Fruit fly (Drosophila melanogaster) whole organism, embryonic: Measurements from ENCODE around the gene CG12379.

Experiments
- ATbp ChIP-seq: fragments of 200-800 bp; sonication (Bioruptor generic); optimal IDR thresholded peaks from 2 replicates; lab custom pipeline; 2017; ENCODE audit warnings: missing biosample characterization, mild to moderate bottlenecking, missing genetic modification characterization, missing genetic modification reagents
- Ada2b ChIP-seq: fragments of 200-800 bp; sonication (Bioruptor generic); IDR thresholded peaks from 2 replicates; pipeline ENCODE4 v1.3.6; 2022; ENCODE audit warnings: missing biosample characterization, missing genetic modification characterization
- Antp ChIP-seq: fragments of 200-800 bp; sonication (Bioruptor generic); optimal IDR thresholded peaks from 3 replicates; lab custom pipeline; 2016; ENCODE audit warnings: missing biosample characterization, missing genetic modification characterization
- Bgb ChIP-seq: fragments of 200-800 bp; sonication (Bioruptor generic); IDR thresholded peaks from 2 replicates; pipeline ENCODE4 v1.3.6; 2022; ENCODE audit warnings: missing biosample characterization, missing genetic modification characterization; ENCODE audit not compliant: partially characterized antibody
- CG10209 ChIP-seq: fragments of 200-800 bp; sonication (Bioruptor generic); optimal IDR thresholded peaks from 3 replicates; lab custom pipeline; 2017; ENCODE audit warnings: missing biosample characterization, mild to moderate bottlenecking, missing genetic modification characterization, missing genetic modification reagents
- CG11247 ChIP-seq: fragments of 200-800 bp; sonication (Bioruptor generic); IDR thresholded peaks from 2 replicates; pipeline ENCODE4 v1.3.6; 2022; ENCODE audit warnings: missing biosample characterization, missing genetic modification characterization
- CG13894 ChIP-seq: fragments of 200-800 bp; sonication (Bioruptor generic); optimal IDR thresholded peaks from 3 replicates; lab custom pipeline; 2018; ENCODE audit warnings: missing biosample characterization, mild to moderate bottlenecking, missing genetic modification characterization, moderate library complexity
- CG1529 ChIP-seq: fragments of 200-800 bp; sonication (Bioruptor generic); optimal IDR thresholded peaks from 3 replicates; lab custom pipeline; 2018; ENCODE audit warnings: missing biosample characterization, missing genetic modification characterization
- CG1602 ChIP-seq: fragments of 200-800 bp; sonication (Bioruptor generic); optimal IDR thresholded peaks from 3 replicates; lab custom pipeline; 2016; ENCODE audit warnings: missing biosample characterization, missing genetic modification characterization
- CG16813 ChIP-seq: fragments of 200-800 bp; sonication (Bioruptor generic); IDR thresholded peaks from 3 replicates; pipeline ENCODE4 v1.3.6; 2022; ENCODE audit warnings: missing biosample characterization, missing genetic modification characterization; ENCODE audit not compliant: partially characterized antibody
- CG2120 ChIP-seq: fragments of 200-800 bp; sonication (Bioruptor generic); optimal IDR thresholded peaks from 3 replicates; lab custom pipeline; 2016; ENCODE audit warnings: missing biosample characterization, missing genetic modification characterization
- CG31388 ChIP-seq: fragments of 200-800 bp; sonication (Bioruptor generic); optimal IDR thresholded peaks from 2 replicates; lab custom pipeline; 2016; ENCODE audit warnings: missing biosample characterization, missing genetic modification characterization
- CG34376 ChIP-seq: fragments of 200-800 bp; sonication (Bioruptor generic); optimal IDR thresholded peaks from 2 replicates; lab custom pipeline; 2018; ENCODE audit warnings: missing biosample characterization, mild to moderate bottlenecking, missing genetic modification characterization
- CG3995 ChIP-seq: fragments of 200-800 bp; sonication (Bioruptor generic); optimal IDR thresholded peaks from 3 replicates; lab custom pipeline; 2016; ENCODE audit warnings: missing biosample characterization, missing genetic modification characterization
- CG4424 ChIP-seq: fragments of 200-800 bp; sonication (Bioruptor generic); optimal IDR thresholded peaks from 3 replicates; lab custom pipeline; 2016; ENCODE audit warnings: missing biosample characterization, missing genetic modification characterization
- CG6654 ChIP-seq: fragments of 200-800 bp; sonication (Bioruptor generic); optimal IDR thresholded peaks from 2 replicates; lab custom pipeline; 2017; ENCODE audit warnings: missing biosample characterization, mild to moderate bottlenecking, missing genetic modification characterization
- CG7928 ChIP-seq: fragments of 200-800 bp; sonication (Bioruptor generic); optimal IDR thresholded peaks from 2 replicates; lab custom pipeline; 2017; ENCODE audit warnings: missing biosample characterization, mild to moderate bottlenecking, missing genetic modification characterization
- CG8765 ChIP-seq: fragments of 200-800 bp; sonication (Bioruptor generic); IDR thresholded peaks from 2 replicates; pipeline ENCODE4 v1.3.6; 2022; ENCODE audit warnings: missing biosample characterization, missing genetic modification characterization
- CG8924 ChIP-seq: fragments of 200-800 bp; optimal IDR thresholded peaks from 3 replicates; lab custom pipeline; 2019; ENCODE audit warnings: missing biosample characterization, mild to moderate bottlenecking, missing genetic modification characterization, moderate library complexity
- CG9437 ChIP-seq: fragments of 200-800 bp; sonication (Bioruptor generic); optimal IDR thresholded peaks from 2 replicates; lab custom pipeline; 2018; ENCODE audit warnings: missing biosample characterization, mild to moderate bottlenecking, missing genetic modification characterization
- CG9609 ChIP-seq: fragments of 200-800 bp; sonication (Bioruptor generic); optimal IDR thresholded peaks from 3 replicates; lab custom pipeline; 2016; ENCODE audit warnings: missing biosample characterization, missing genetic modification characterization
- Chrac-16 ChIP-seq: fragments of 200-800 bp; sonication (Bioruptor generic); optimal IDR thresholded peaks from 3 replicates; lab custom pipeline; 2016; ENCODE audit warnings: missing biosample characterization, missing genetic modification characterization
- Deaf1 ChIP-seq: fragments of 200-800 bp; optimal IDR thresholded peaks from 3 replicates; lab custom pipeline; 2019; ENCODE audit warnings: missing biosample characterization, mild to moderate bottlenecking, missing genetic modification characterization, moderate library complexity
- Dek ChIP-seq: fragments of 200-800 bp; sonication (Bioruptor generic); optimal IDR thresholded peaks from 3 replicates; lab custom pipeline; 2019; ENCODE audit warnings: missing biosample characterization, mild to moderate bottlenecking, missing genetic modification characterization, moderate library complexity
- Doc2 ChIP-seq: fragments of 200-800 bp; sonication (Bioruptor generic); IDR thresholded peaks from 2 replicates; pipeline ENCODE4 v1.3.6; 2022; ENCODE audit warnings: missing biosample characterization, missing genetic modification characterization
- Hr39 ChIP-seq: fragments of >200 bp; optimal IDR thresholded peaks from 2 replicates; lab custom pipeline; 2017
- MBD-R2 ChIP-seq: fragments of 200-800 bp; sonication (Bioruptor generic); IDR thresholded peaks from 2 replicates; pipeline ENCODE4 v1.3.6; 2022; ENCODE audit warnings: missing biosample characterization, missing genetic modification characterization
- Meics ChIP-seq: fragments of 200-800 bp; sonication (Bioruptor generic); optimal IDR thresholded peaks from 2 replicates; lab custom pipeline; 2017; ENCODE audit warnings: missing biosample characterization, mild to moderate bottlenecking, missing genetic modification characterization
- Myb ChIP-seq: fragments of 200-800 bp; sonication (Bioruptor generic); optimal IDR thresholded peaks from 2 replicates; lab custom pipeline; 2016; ENCODE audit warnings: missing biosample characterization, missing genetic modification characterization
- Oli ChIP-seq: fragments of 200-800 bp; sonication (Bioruptor generic); optimal IDR thresholded peaks from 2 replicates; lab custom pipeline; 2018; ENCODE audit warnings: missing biosample characterization, mild to moderate bottlenecking, missing genetic modification characterization, moderate library complexity
- Poxn ChIP-seq: fragments of 200-800 bp; sonication (Bioruptor generic); IDR thresholded peaks from 2 replicates; pipeline ENCODE4 v1.3.6; 2022; ENCODE audit warnings: missing biosample characterization, missing genetic modification characterization
- aop ChIP-seq: fragments of 200-800 bp; sonication (Bioruptor generic); IDR thresholded peaks from 2 replicates; pipeline ENCODE4 v1.3.6; 2022; ENCODE audit warnings: missing biosample characterization, missing genetic modification characterization
- ash1 ChIP-seq: fragments of 200-800 bp; sonication (Bioruptor generic); optimal IDR thresholded peaks from 2 replicates; lab custom pipeline; 2018; ENCODE audit warnings: missing biosample characterization, mild to moderate bottlenecking, missing genetic modification characterization
- br ChIP-seq: fragments of >200 bp; optimal IDR thresholded peaks from 2 replicates; lab custom pipeline; 2017
- cad ChIP-seq: fragments of >200 bp; optimal IDR thresholded peaks from 2 replicates; lab custom pipeline; 2017; ENCODE audit warnings: missing biosample characterization, missing genetic modification characterization
- crc ChIP-seq: fragments of 200-800 bp; sonication (Bioruptor generic); optimal IDR thresholded peaks from 2 replicates; lab custom pipeline; 2016; ENCODE audit warnings: missing biosample characterization, missing genetic modification characterization
- disco-r ChIP-seq: fragments of 200-800 bp; sonication (Bioruptor generic); optimal IDR thresholded peaks from 2 replicates; lab custom pipeline; 2016; ENCODE audit warnings: missing biosample characterization, missing genetic modification characterization
- dpn ChIP-seq, 2 experiments: fragments of 200-800 bp; sonication (Bioruptor generic); optimal IDR thresholded peaks; 3 replicates each; lab custom pipeline; 2016; ENCODE audit warnings: missing biosample characterization in 2 of 2, missing genetic modification characterization in 2 of 2
- ems ChIP-seq: fragments of 200-800 bp; sonication (Bioruptor generic); optimal IDR thresholded peaks from 3 replicates; lab custom pipeline; 2016; ENCODE audit warnings: missing biosample characterization, missing genetic modification characterization
- exex ChIP-seq: fragments of 200-800 bp; sonication (Bioruptor generic); optimal IDR thresholded peaks from 4 replicates; lab custom pipeline; 2018; ENCODE audit warnings: missing biosample characterization, mild to moderate bottlenecking, missing genetic modification characterization, moderate library complexity
- eyg ChIP-seq: fragments of 200-800 bp; sonication (Bioruptor generic); optimal IDR thresholded peaks from 3 replicates; lab custom pipeline; 2016; ENCODE audit warnings: missing biosample characterization, missing genetic modification characterization
- hbn ChIP-seq: fragments of 200-800 bp; sonication (Bioruptor generic); IDR thresholded peaks from 2 replicates; pipeline ENCODE4 v1.3.6; 2022; ENCODE audit warnings: missing biosample characterization, missing genetic modification characterization; ENCODE audit not compliant: partially characterized antibody
- lab ChIP-seq: fragments of 200-800 bp; sonication (Bioruptor generic); optimal IDR thresholded peaks from 3 replicates; lab custom pipeline; 2017; ENCODE audit warnings: missing biosample characterization, missing genetic modification characterization, mild to moderate bottlenecking, moderate library complexity, missing genetic modification reagents
- lmd ChIP-seq: fragments of 200-800 bp; sonication (Bioruptor generic); IDR thresholded peaks from 2 replicates; pipeline ENCODE4 v1.3.6; 2022; ENCODE audit warnings: missing biosample characterization, missing genetic modification characterization
- nerfin-1 ChIP-seq: fragments of 200-800 bp; sonication (Bioruptor generic); optimal IDR thresholded peaks from 3 replicates; lab custom pipeline; 2019; ENCODE audit warnings: missing biosample characterization, mild to moderate bottlenecking, missing genetic modification characterization, moderate library complexity
- psq ChIP-seq: fragments of 200-800 bp; sonication (Bioruptor generic); optimal IDR thresholded peaks from 2 replicates; lab custom pipeline; 2017; ENCODE audit warnings: missing biosample characterization, missing genetic modification characterization
- row ChIP-seq: fragments of 200-800 bp; sonication (Bioruptor generic); IDR thresholded peaks from 3 replicates; pipeline ENCODE4 v1.3.6; 2022; ENCODE audit warnings: missing biosample characterization, missing genetic modification characterization
- so ChIP-seq: fragments of 200-800 bp; sonication (Bioruptor generic); IDR thresholded peaks from 3 replicates; pipeline ENCODE4 v1.3.6; 2022; ENCODE audit warnings: missing biosample characterization, missing genetic modification characterization
- stwl ChIP-seq: fragments of 200-800 bp; sonication (Bioruptor generic); optimal IDR thresholded peaks from 3 replicates; lab custom pipeline; 2018; ENCODE audit warnings: missing biosample characterization, mild to moderate bottlenecking, missing genetic modification characterization, moderate library complexity
- unpg ChIP-seq: fragments of 200-800 bp; sonication (Bioruptor generic); optimal IDR thresholded peaks from 3 replicates; lab custom pipeline; 2018; ENCODE audit warnings: missing biosample characterization, mild to moderate bottlenecking, missing genetic modification characterization, moderate library complexity
- z ChIP-seq: fragments of 200-800 bp; sonication (Bioruptor generic); IDR thresholded peaks from 3 replicates; pipeline ENCODE4 v1.3.6; 2022; ENCODE audit warnings: missing biosample characterization, missing genetic modification characterization

Gene CG12379

DNA sequence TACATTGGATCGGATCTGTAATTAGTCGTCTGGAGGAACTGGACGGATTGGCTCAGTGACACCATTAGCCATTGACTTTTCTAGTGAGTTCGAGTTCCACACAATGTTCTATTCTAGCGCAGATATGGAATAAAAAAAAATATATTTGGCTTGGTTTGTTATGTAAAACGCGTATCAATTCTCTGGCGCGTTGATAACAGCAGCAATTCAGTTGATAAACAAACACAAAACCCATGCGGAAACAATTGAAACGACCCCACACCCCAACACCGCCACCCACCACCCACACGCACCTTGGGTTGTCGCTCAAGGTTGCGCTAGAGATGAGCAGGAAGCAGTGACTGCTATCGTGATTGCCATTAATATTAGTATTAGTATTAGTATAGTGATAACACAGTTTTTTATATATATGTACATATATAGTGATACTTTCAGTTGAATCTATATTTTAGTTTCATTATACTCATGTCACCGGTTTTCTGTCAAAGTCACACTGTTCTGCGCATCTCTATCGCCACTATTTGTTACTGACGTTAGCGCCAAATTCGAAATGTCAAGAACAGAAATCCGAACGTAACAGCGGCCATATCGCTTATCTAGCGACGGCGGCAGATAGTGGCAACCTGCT lies 36.1 kb downstream of the CG12379 start (continued):
- peak; percentile 90 for TF ChIP-seq Oli (tag; lab: Kevin White, UChicago)
- TF ChIP-seq stwl, result peak; percentile 6
- peak; percentile 90 for TF ChIP-seq CG8765 (GFP tag; lab: Robert Waterston, UW)
- peak; percentile 72 for TF ChIP-seq CG1529
- TF ChIP-seq CG13894 (tag; lab: Kevin White, UChicago), result peak; percentile 96
- TF ChIP-seq disco-r (GFP tag; lab: Kevin White, UChicago), result peak; percentile 9
- TF ChIP-seq dpn (GFP tag; optimal IDR thresholded peaks at IDR 0.05; lab: Kevin White, UChicago), result peak; percentile 68 to 91
- peak; percentile 99 for TF ChIP-seq CG3995 (GFP tag; lab: Kevin White, UChicago)
- TF ChIP-seq hbn (GFP tag; lab: Robert Waterston, UW), result no peak
- TF ChIP-seq CG16813 (GFP tag; lab: Robert Waterston, UW), result no peak
- TF ChIP-seq CG9437 (GFP tag; lab: Kevin White, UChicago), result peak; percentile 77
- TF ChIP-seq Antp (GFP tag; lab: Kevin White, UChicago), result peak; percentile 16
- peak; percentile 71 for TF ChIP-seq Doc2 (GFP tag; lab: Robert Waterston, UW)
- TF ChIP-seq crc, result no peak
- TF ChIP-seq Meics (GFP tag; lab: Kevin White, UChicago), result peak; percentile 95
- peak; percentile 93 for TF ChIP-seq Dek (tag; lab: Kevin White, UChicago)
- peak; percentile 87 for TF ChIP-seq CG1602 (GFP tag; lab: Kevin White, UChicago)
- TF ChIP-seq ash1 (GFP tag; lab: Kevin White, UChicago), result peak; percentile 82
- TF ChIP-seq CG7928 (GFP tag; lab: Kevin White, UChicago), result peak; percentile 45
- TF ChIP-seq unpg (GFP tag; lab: Kevin White, UChicago), result peak; percentile 94
- peak; percentile 92 for TF ChIP-seq CG8924
- TF ChIP-seq Hr39 (lab: Kevin White, UChicago), result no peak
- TF ChIP-seq eyg (GFP tag; lab: Kevin White, UChicago), result no peak
- TF ChIP-seq ATbp (GFP tag; lab: Kevin White, UChicago), result peak; percentile 89
- peak; percentile 19; the same call in 1 of the 2 replicates for TF ChIP-seq Bgb (GFP tag; lab: Robert Waterston, UW)
- peak; percentile 85 for TF ChIP-seq so (GFP tag; lab: Robert Waterston, UW)
- peak; percentile 63 for TF ChIP-seq psq
- TF ChIP-seq Deaf1 (tag; lab: Kevin White, UChicago), result peak; percentile 76
- peak; percentile 97 for TF ChIP-seq row (GFP tag; lab: Robert Waterston, UW)
- TF ChIP-seq aop (GFP tag; lab: Robert Waterston, UW), result peak; percentile 70
- peak; percentile 88 for TF ChIP-seq CG10209
- TF ChIP-seq MBD-R2 (GFP tag; lab: Robert Waterston, UW), result peak; percentile 87
- no peak for TF ChIP-seq CG9609 (GFP tag; lab: Kevin White, UChicago)
- peak; percentile 96 for TF ChIP-seq Ada2b (GFP tag; lab: Robert Waterston, UW)
- 0 out of 3 replicates have a peak, but pooled peaks have one; percentile 19 for TF ChIP-seq z (GFP tag; lab: Robert Waterston, UW)
- TF ChIP-seq CG2120 (GFP tag; lab: Kevin White, UChicago), result peak; percentile 87
- TF ChIP-seq lab (GFP tag; lab: Kevin White, UChicago), result peak; percentile 98
- no peak for TF ChIP-seq br (lab: Kevin White, UChicago)
- peak; percentile 91 for TF ChIP-seq CG34376 (GFP tag; lab: Kevin White, UChicago)
- TF ChIP-seq lmd (GFP tag; lab: Robert Waterston, UW), result peak; percentile 94
- no peak for TF ChIP-seq Myb (GFP tag; lab: Kevin White, UChicago)
- peak; percentile 80 for TF ChIP-seq CG31388 (GFP tag; lab: Kevin White, UChicago)
- TF ChIP-seq ems (GFP tag; lab: Kevin White, UChicago), result peak; percentile 82
- TF ChIP-seq cad (GFP tag; lab: Kevin White, UChicago), result no peak
- TF ChIP-seq CG11247 (GFP tag; lab: Robert Waterston, UW), result peak; percentile 91
- peak; percentile 90 for TF ChIP-seq CG4424 (GFP tag; lab: Kevin White, UChicago)
- TF ChIP-seq Chrac-16 (GFP tag; lab: Kevin White, UChicago), result peak; percentile 88
- TF ChIP-seq nerfin-1 (tag; lab: Kevin White, UChicago), result peak; percentile 83
- TF ChIP-seq Poxn (GFP tag; lab: Robert Waterston, UW), result peak; percentile 69; the same call in 1 of the 2 replicates
- peak; percentile 89 for TF ChIP-seq exex
- peak; percentile 77 for TF ChIP-seq CG6654 (GFP tag; lab: Kevin White, UChicago)
